Worm (Caenorhabditis elegans): ENCODE data around the gene T19C3.7.

Gene T19C3.7

ce11 chrIII:657241-657640 is 21.3 kb upstream of the T19C3.7 start:
- TF ChIP-seq ceh-36 (tag; optimal IDR thresholded peaks at IDR 0.05) (peak; percentile 20), hnd-1 (tag; optimal IDR thresholded peaks at IDR 0.05) (no peak)

ce11 chrIII:656660-657059 is 20.7 kb upstream of the T19C3.7 start:
- no peak for TF ChIP-seq F13C5.2 (tag; optimal IDR thresholded peaks at IDR 0.05)
- no peak for TF ChIP-seq ets-7 (tag; optimal IDR thresholded peaks at IDR 0.05)
- no peak for TF ChIP-seq hmg-4 (GFP tag; optimal IDR thresholded peaks at IDR 0.05)
- TF ChIP-seq ama-1 (optimal IDR thresholded peaks at IDR 0.05), result no peak
- TF ChIP-seq aly-1 (tag; optimal IDR thresholded peaks at IDR 0.05), result no peak
- TF ChIP-seq tbx-11 (GFP tag; IDR thresholded peaks at IDR 0.05), result no peak
- no peak for TF ChIP-seq tbx-37 (GFP tag; conservative IDR thresholded peaks at IDR 0.05)
- TF ChIP-seq flt-1 (GFP tag; IDR thresholded peaks at IDR 0.05), result no peak
- TF ChIP-seq B0310.2 (tag; optimal IDR thresholded peaks at IDR 0.05), result no peak
- TF ChIP-seq sea-1 (GFP tag; conservative IDR thresholded peaks at IDR 0.05), result no peak
- TF ChIP-seq scrt-1 (GFP tag; IDR thresholded peaks at IDR 0.05), result no peak
- no peak for TF ChIP-seq tra-4 (tag; optimal IDR thresholded peaks at IDR 0.05)
- no peak for TF ChIP-seq ceh-36 (tag; optimal IDR thresholded peaks at IDR 0.05)
- no peak for TF ChIP-seq hmbx-1 (tag; optimal IDR thresholded peaks at IDR 0.05)
- TF ChIP-seq hnd-1 (tag; optimal IDR thresholded peaks at IDR 0.05), result no peak
- TF ChIP-seq ceh-13 (GFP tag; optimal IDR thresholded peaks at IDR 0.05), result no peak

ce11 chrIII:654365-654764 is 18.4 kb upstream of the T19C3.7 start:
- TF ChIP-seq scrt-1 (GFP tag; IDR thresholded peaks at IDR 0.05) (no peak), tbx-11 (GFP tag; IDR thresholded peaks at IDR 0.05) (no peak), ama-1 (optimal IDR thresholded peaks at IDR 0.05) (no peak), ets-7 (tag; optimal IDR thresholded peaks at IDR 0.05) (no peak)

ce11 chrIII:651587-651986 is 15.6 kb upstream of the T19C3.7 start:
- TF ChIP-seq hmg-4 (GFP tag; optimal IDR thresholded peaks at IDR 0.05), result no peak
- TF ChIP-seq F13C5.2 (tag; optimal IDR thresholded peaks at IDR 0.05), result no peak
- no peak for TF ChIP-seq pes-1 (GFP tag; IDR thresholded peaks at IDR 0.05)
- TF ChIP-seq sea-1 (GFP tag; conservative IDR thresholded peaks at IDR 0.05), result no peak
- TF ChIP-seq ets-7 (tag; optimal IDR thresholded peaks at IDR 0.05), result no peak
- no peak for TF ChIP-seq aly-1 (tag; optimal IDR thresholded peaks at IDR 0.05)
- TF ChIP-seq hmbx-1 (tag; optimal IDR thresholded peaks at IDR 0.05), result no peak
- TF ChIP-seq tbx-37 (GFP tag; conservative IDR thresholded peaks at IDR 0.05), result no peak

- TF ChIP-seq hnd-1 (tag; optimal IDR thresholded peaks at IDR 0.05) (no peak), hmg-4 (GFP tag; optimal IDR thresholded peaks at IDR 0.05) (no peak), tbx-11 (GFP tag; IDR thresholded peaks at IDR 0.05) (no peak), hmbx-1 (tag; optimal IDR thresholded peaks at IDR 0.05) (no peak), ama-1 (optimal IDR thresholded peaks at IDR 0.05) (no peak), B0310.2 (tag; optimal IDR thresholded peaks at IDR 0.05) (no peak), scrt-1 (GFP tag; IDR thresholded peaks at IDR 0.05) (no peak), ceh-36 (tag; optimal IDR thresholded peaks at IDR 0.05) (no peak), pes-1 (GFP tag; IDR thresholded peaks at IDR 0.05) (no peak), tbx-37 (GFP tag; conservative IDR thresholded peaks at IDR 0.05) (no peak), F13C5.2 (tag; optimal IDR thresholded peaks at IDR 0.05) (no peak), aly-1 (tag; optimal IDR thresholded peaks at IDR 0.05) (no peak), tra-4 (tag; optimal IDR thresholded peaks at IDR 0.05) (no peak), ceh-13 (GFP tag; optimal IDR thresholded peaks at IDR 0.05) (no peak), flt-1 (GFP tag; IDR thresholded peaks at IDR 0.05) (no peak), sea-1 (GFP tag; conservative IDR thresholded peaks at IDR 0.05) (no peak), ets-7 (tag; optimal IDR thresholded peaks at IDR 0.05) (no peak)
These were observed 14.6 kb upstream of the T19C3.7 start for ce11 chrIII:650539-650938.

ce11 chrIII:649935-650334 is 14.0 kb upstream of the T19C3.7 start:
- TF ChIP-seq hnd-1 (tag; optimal IDR thresholded peaks at IDR 0.05) (no peak), ceh-36 (tag; optimal IDR thresholded peaks at IDR 0.05) (no peak), hmg-4 (GFP tag; optimal IDR thresholded peaks at IDR 0.05) (no peak), flt-1 (GFP tag; IDR thresholded peaks at IDR 0.05) (no peak), B0310.2 (tag; optimal IDR thresholded peaks at IDR 0.05) (no peak), ceh-13 (GFP tag; optimal IDR thresholded peaks at IDR 0.05) (no peak), F13C5.2 (tag; optimal IDR thresholded peaks at IDR 0.05) (no peak), tbx-11 (GFP tag; IDR thresholded peaks at IDR 0.05) (no peak), ets-7 (tag; optimal IDR thresholded peaks at IDR 0.05) (no peak), hmbx-1 (tag; optimal IDR thresholded peaks at IDR 0.05) (no peak), ama-1 (optimal IDR thresholded peaks at IDR 0.05) (no peak), sea-1 (GFP tag; conservative IDR thresholded peaks at IDR 0.05) (no peak), scrt-1 (GFP tag; IDR thresholded peaks at IDR 0.05) (no peak), tbx-37 (GFP tag; conservative IDR thresholded peaks at IDR 0.05) (no peak), aly-1 (tag; optimal IDR thresholded peaks at IDR 0.05) (no peak), tra-4 (tag; optimal IDR thresholded peaks at IDR 0.05) (no peak), pes-1 (GFP tag; IDR thresholded peaks at IDR 0.05) (no peak)

- TF ChIP-seq ama-1 (optimal IDR thresholded peaks at IDR 0.05) (no peak), flt-1 (GFP tag; IDR thresholded peaks at IDR 0.05) (no peak), scrt-1 (GFP tag; IDR thresholded peaks at IDR 0.05) (no peak), tbx-11 (GFP tag; IDR thresholded peaks at IDR 0.05) (no peak), hmbx-1 (tag; optimal IDR thresholded peaks at IDR 0.05) (no peak), tra-4 (tag; optimal IDR thresholded peaks at IDR 0.05) (no peak), ets-7 (tag; optimal IDR thresholded peaks at IDR 0.05) (no peak), ceh-36 (tag; optimal IDR thresholded peaks at IDR 0.05) (no peak), ceh-13 (GFP tag; optimal IDR thresholded peaks at IDR 0.05) (no peak), pes-1 (GFP tag; IDR thresholded peaks at IDR 0.05) (no peak)
These were observed 11.3 kb upstream of the T19C3.7 start for ce11 chrIII:647248-647647.

- TF ChIP-seq tra-4 (tag; optimal IDR thresholded peaks at IDR 0.05) (no peak), aly-1 (tag; optimal IDR thresholded peaks at IDR 0.05) (no peak), ets-7 (tag; optimal IDR thresholded peaks at IDR 0.05) (no peak), F13C5.2 (tag; optimal IDR thresholded peaks at IDR 0.05) (no peak), flt-1 (GFP tag; IDR thresholded peaks at IDR 0.05) (no peak), pes-1 (GFP tag; IDR thresholded peaks at IDR 0.05) (no peak), sea-1 (GFP tag; conservative IDR thresholded peaks at IDR 0.05) (no peak), hmg-4 (GFP tag; optimal IDR thresholded peaks at IDR 0.05) (no peak), tbx-11 (GFP tag; IDR thresholded peaks at IDR 0.05) (no peak), B0310.2 (tag; optimal IDR thresholded peaks at IDR 0.05) (no peak), hnd-1 (tag; optimal IDR thresholded peaks at IDR 0.05) (no peak), ama-1 (optimal IDR thresholded peaks at IDR 0.05) (no peak), hmbx-1 (tag; optimal IDR thresholded peaks at IDR 0.05) (no peak)
These were observed 10.5 kb upstream of the T19C3.7 start, which contains the start of gene orai-1 for ce11 chrIII:646454-646853. Gene orai-1, plus strand, starts transcription at chrIII:646754.
